Worm (Caenorhabditis elegans) whole organism, young adult: ENCODE results near the gene T24D8.6.

Experiments used
- F49E8.2 ChIP-seq: sonication (generic microtip); optimal IDR thresholded peaks from 3 replicates; lab custom pipeline; 2017; ENCODE audit warnings: missing genetic modification characterization, mild to moderate bottlenecking, missing compliant biosample characterization, antibody characterized with exemption, moderate library complexity; ENCODE audit not compliant: insufficient read depth
- ets-4 ChIP-seq: fragments of 200-800 bp; sonication (Bioruptor generic); optimal IDR thresholded peaks from 2 replicates; lab custom pipeline; 2018; ENCODE audit warnings: mild to moderate bottlenecking, missing genetic modification characterization, missing compliant biosample characterization
- hmg-20 ChIP-seq: fragments of 200-800 bp; sonication (Bioruptor generic); IDR thresholded peaks from 2 replicates; pipeline ENCODE4 v1.3.6; 2022; ENCODE audit warnings: missing genetic modification reagents, missing genetic modification characterization, missing compliant biosample characterization
- lin-26 ChIP-seq: fragments of 200-800 bp; sonication (Bioruptor generic); IDR thresholded peaks from 2 replicates; pipeline ENCODE4 v1.3.6; 2022; ENCODE audit warnings: missing genetic modification reagents, missing genetic modification characterization, missing compliant biosample characterization
- tbx-9 ChIP-seq: sonication (generic microtip); optimal IDR thresholded peaks from 2 replicates; lab custom pipeline; 2016; ENCODE audit warnings: borderline replicate concordance, missing genetic modification characterization, inconsistent platforms, missing compliant biosample characterization

- no peak for TF ChIP-seq lin-26 (GFP tag; lab: Robert Waterston, UW)
- TF ChIP-seq hmg-20 (GFP tag; lab: Robert Waterston, UW): peak; percentile 24; the same call in 1 of the 2 replicates
- no peak for TF ChIP-seq F49E8.2 (tag; lab: Kevin White, UChicago)
- TF ChIP-seq tbx-9: no peak
- TF ChIP-seq ets-4: no peak
These were observed 36.1 kb upstream of the T24D8.6 start, which contains the start of gene dhhc-9 for ce11 chrX:2401883-2402282.
